Worm (Caenorhabditis elegans) whole organism, early embryonic: ENCODE data around the gene orc-2.
"Not testable (repeated sequence)": the region's sequence is repeated elsewhere in the genome, so short reads cannot be mapped to it uniquely, and the experiment has no call there.

ENCODE experiments used
- B0310.2 ChIP-seq: sonication (generic microtip); optimal IDR thresholded peaks from 2 replicates; lab custom pipeline; 2016; ENCODE audit warnings: mild to moderate bottlenecking, missing genetic modification characterization, missing compliant biosample characterization
- F13C5.2 ChIP-seq: sonication (generic microtip); optimal IDR thresholded peaks from 2 replicates; lab custom pipeline; 2017; ENCODE audit warnings: mild to moderate bottlenecking, missing genetic modification characterization, inconsistent platforms, missing compliant biosample characterization
- aly-1 ChIP-seq: sonication (generic microtip); optimal IDR thresholded peaks from 2 replicates; lab custom pipeline; 2016; ENCODE audit warnings: missing genetic modification characterization, missing compliant biosample characterization
- ama-1 ChIP-seq: fragments of 150-350 bp; optimal IDR thresholded peaks from 2 replicates; lab custom pipeline; 2014
- ceh-13 ChIP-seq: fragments of 200-800 bp; sonication (Bioruptor generic); optimal IDR thresholded peaks from 2 replicates; lab custom pipeline; 2018; ENCODE audit warnings: mild to moderate bottlenecking, missing genetic modification characterization, missing compliant biosample characterization
- ceh-36 ChIP-seq: sonication (generic microtip); optimal IDR thresholded peaks from 2 replicates; lab custom pipeline; 2016; ENCODE audit warnings: missing genetic modification characterization, inconsistent platforms, missing compliant biosample characterization
- ets-7 ChIP-seq: sonication (generic microtip); optimal IDR thresholded peaks from 2 replicates; lab custom pipeline; 2016; ENCODE audit warnings: missing genotype, missing genetic modification characterization, missing compliant biosample characterization
- flt-1 ChIP-seq: fragments of 200-800 bp; sonication (Bioruptor generic); IDR thresholded peaks from 2 replicates; pipeline ENCODE4 v1.3.6; 2022; ENCODE audit warnings: missing genetic modification characterization, missing compliant biosample characterization
- hmbx-1 ChIP-seq: sonication (generic microtip); optimal IDR thresholded peaks from 2 replicates; lab custom pipeline; 2016; ENCODE audit warnings: mild to moderate bottlenecking, missing genetic modification characterization, missing compliant biosample characterization
- hmg-4 ChIP-seq: fragments of 200-800 bp; sonication (Bioruptor generic); optimal IDR thresholded peaks from 2 replicates; lab custom pipeline; 2018; ENCODE audit warnings: mild to moderate bottlenecking, missing genetic modification characterization, missing compliant biosample characterization
- hnd-1 ChIP-seq: sonication (generic microtip); optimal IDR thresholded peaks from 2 replicates; lab custom pipeline; 2016; ENCODE audit warnings: missing genetic modification characterization, missing compliant biosample characterization
- pes-1 ChIP-seq: fragments of 200-800 bp; sonication (Bioruptor generic); IDR thresholded peaks from 2 replicates; pipeline ENCODE4 v1.3.6; 2022; ENCODE audit warnings: missing genetic modification reagents, missing genetic modification characterization, missing compliant biosample characterization
- scrt-1 ChIP-seq: fragments of 200-800 bp; sonication (Bioruptor generic); IDR thresholded peaks from 2 replicates; pipeline ENCODE4 v1.3.6; 2022; ENCODE audit warnings: missing genetic modification characterization, missing compliant biosample characterization
- sea-1 ChIP-seq: fragments of 200-800 bp; sonication (Bioruptor generic); conservative IDR thresholded peaks from 2 replicates; pipeline ENCODE4 v1.3.6; 2022; ENCODE audit warnings: missing genetic modification characterization, missing compliant biosample characterization
- tbx-11 ChIP-seq: fragments of 200-800 bp; sonication (Bioruptor generic); IDR thresholded peaks from 2 replicates; pipeline ENCODE4 v1.3.6; 2022; ENCODE audit warnings: missing genetic modification characterization, missing compliant biosample characterization
- tbx-37 ChIP-seq: fragments of 200-800 bp; sonication (Bioruptor generic); conservative IDR thresholded peaks from 2 replicates; pipeline ENCODE4 v1.3.6; 2022; ENCODE audit warnings: missing genetic modification reagents, missing genetic modification characterization, missing compliant biosample characterization
- tra-4 ChIP-seq: sonication (generic microtip); optimal IDR thresholded peaks from 2 replicates; lab custom pipeline; 2017; ENCODE audit warnings: missing genetic modification characterization, missing compliant biosample characterization

The orc-2 gene

ce11 chrII:10915732-10916131 is 42.0 kb downstream of the orc-2 start, which contains the start of gene F44F4.9:
TSS of gene F44F4.9 (minus strand) at chrII:10915832.
- TF ChIP-seq ceh-13 = no peak
- no peak for TF ChIP-seq flt-1 (GFP tag; lab: Robert Waterston, UW)
- TF ChIP-seq tbx-37 (GFP tag; lab: Robert Waterston, UW) = no peak
- no peak for TF ChIP-seq ama-1
- TF ChIP-seq hmbx-1 (tag; lab: Kevin White, UChicago) = no peak
- TF ChIP-seq B0310.2 (tag; lab: Kevin White, UChicago) = no peak
- TF ChIP-seq sea-1 = no peak
- no peak for TF ChIP-seq ceh-36
- no peak for TF ChIP-seq hmg-4 (GFP tag; lab: Kevin White, UChicago)
- no peak for TF ChIP-seq scrt-1 (GFP tag; lab: Robert Waterston, UW)
- TF ChIP-seq tra-4 (tag; lab: Kevin White, UChicago) = no peak
- no peak for TF ChIP-seq tbx-11 (GFP tag; lab: Robert Waterston, UW)
- TF ChIP-seq F13C5.2 (tag; lab: Kevin White, UChicago) = no peak

ce11 chrII:10917174-10917573 is 43.4 kb downstream of the orc-2 start, which contains the start of gene F44F4.10:
TSS of gene F44F4.10 (minus strand) at chrII:10917274.
- TF ChIP-seq hmbx-1 (tag; lab: Kevin White, UChicago) = no peak
- no peak for TF ChIP-seq hmg-4 (GFP tag; lab: Kevin White, UChicago)
- TF ChIP-seq tbx-37 (GFP tag; lab: Robert Waterston, UW) = no peak
- TF ChIP-seq tbx-11 (GFP tag; lab: Robert Waterston, UW) = no peak
- no peak for TF ChIP-seq ets-7 (tag; lab: Kevin White, UChicago)
- TF ChIP-seq ceh-13 = no peak
- no peak for TF ChIP-seq aly-1
- no peak for TF ChIP-seq B0310.2 (tag; lab: Kevin White, UChicago)
- TF ChIP-seq F13C5.2 (tag; lab: Kevin White, UChicago) = no peak
- TF ChIP-seq ceh-36 = no peak
- no peak for TF ChIP-seq pes-1
- no peak for TF ChIP-seq ama-1
- no peak for TF ChIP-seq hnd-1
- no peak for TF ChIP-seq tra-4 (tag; lab: Kevin White, UChicago)
- no peak for TF ChIP-seq scrt-1 (GFP tag; lab: Robert Waterston, UW)

ce11 chrII:10918293-10918756 is 44.6 kb downstream of the orc-2 start, which contains the start of gene tba-4:
TSS of gene tba-4 (plus strand) at chrII:10918706.
- no peak for TF ChIP-seq ets-7 (tag; lab: Kevin White, UChicago)
- no peak for TF ChIP-seq hmg-4 (GFP tag; lab: Kevin White, UChicago)
- no peak for TF ChIP-seq B0310.2 (tag; lab: Kevin White, UChicago)
- no peak for TF ChIP-seq ama-1
- TF ChIP-seq tbx-11 (GFP tag; lab: Robert Waterston, UW) = no peak
- TF ChIP-seq scrt-1 (GFP tag; lab: Robert Waterston, UW) = no peak
- TF ChIP-seq pes-1 = no peak
- TF ChIP-seq sea-1 = no peak
- no peak for TF ChIP-seq hmbx-1 (tag; lab: Kevin White, UChicago)
- no peak for TF ChIP-seq ceh-13
- no peak for TF ChIP-seq F13C5.2 (tag; lab: Kevin White, UChicago)
- TF ChIP-seq flt-1 (GFP tag; lab: Robert Waterston, UW) = no peak
- no peak for TF ChIP-seq tbx-37 (GFP tag; lab: Robert Waterston, UW)
- TF ChIP-seq tra-4 (tag; lab: Kevin White, UChicago) = no peak
- TF ChIP-seq ceh-36 = no peak
- TF ChIP-seq aly-1 = no peak

- not testable (repeated sequence) for TF ChIP-seq F13C5.2 (tag; lab: Kevin White, UChicago); ama-1; B0310.2 (tag; lab: Kevin White, UChicago)
These were observed 49.1 kb downstream of the orc-2 start, which contains the start of gene Y19D2B.1 for ce11 chrII:10922874-10923273. TSS of gene Y19D2B.1 (minus strand) at chrII:10922974.

DNA sequence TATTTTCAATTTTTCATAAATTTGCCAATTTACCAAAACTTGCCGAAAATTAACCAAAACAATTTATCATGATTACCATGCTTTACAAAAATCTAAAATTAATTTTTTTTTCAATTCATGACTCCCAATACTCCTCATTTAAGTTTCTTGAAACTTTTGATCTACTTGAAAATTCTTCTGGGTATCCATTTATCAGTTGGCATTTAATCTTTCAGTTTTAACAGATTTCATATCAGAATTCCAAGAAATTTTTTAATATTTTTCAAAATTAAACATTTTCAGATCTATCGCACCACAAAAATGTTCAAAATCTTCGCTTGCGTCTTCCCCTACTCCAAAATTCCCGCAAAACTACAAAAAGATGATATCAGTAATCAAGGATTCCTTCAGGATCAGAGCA is 50.2 kb downstream of the orc-2 start, which contains the start of gene Y19D2B.2:
Y19D2B.2 (plus strand) TSS at position 301 of the 400 bp plus-strand sequence.
- TF ChIP-seq flt-1 (GFP tag; lab: Robert Waterston, UW) (no peak), sea-1 (no peak), tbx-11 (GFP tag; lab: Robert Waterston, UW) (no peak), F13C5.2 (tag; lab: Kevin White, UChicago) (no peak), ceh-36 (no peak), B0310.2 (tag; lab: Kevin White, UChicago) (no peak), ama-1 (no peak), pes-1 (no peak), hmg-4 (GFP tag; lab: Kevin White, UChicago) (no peak), ceh-13 (no peak), tbx-37 (GFP tag; lab: Robert Waterston, UW) (no peak), hnd-1 (no peak), ets-7 (tag; lab: Kevin White, UChicago) (no peak), hmbx-1 (tag; lab: Kevin White, UChicago) (no peak), aly-1 (no peak), scrt-1 (GFP tag; lab: Robert Waterston, UW) (no peak), tra-4 (tag; lab: Kevin White, UChicago) (no peak)

DNA sequence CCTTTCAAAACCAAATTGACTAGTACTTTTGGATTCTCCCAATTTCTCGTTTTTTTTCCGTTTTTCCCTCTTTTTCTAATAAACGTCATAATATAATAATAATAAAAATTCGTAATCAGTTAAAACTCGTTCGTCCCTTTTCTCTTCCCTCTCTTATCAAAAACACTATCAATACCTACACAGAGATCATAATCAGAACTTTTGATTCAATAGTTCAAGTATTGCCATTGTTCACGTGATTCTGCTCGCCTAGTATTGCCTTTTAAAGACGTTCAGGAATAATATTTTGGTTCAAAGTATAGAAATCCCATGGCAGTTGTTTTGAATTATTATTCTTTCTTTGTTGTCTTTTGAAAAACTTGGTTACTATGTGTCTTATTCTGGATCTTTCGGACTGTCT is 50.9 kb downstream of the orc-2 start:
- no peak for TF ChIP-seq tra-4 (tag; lab: Kevin White, UChicago)
- TF ChIP-seq ama-1 = no peak
- no peak for TF ChIP-seq B0310.2 (tag; lab: Kevin White, UChicago)
- TF ChIP-seq ceh-13 = no peak
- no peak for TF ChIP-seq ets-7 (tag; lab: Kevin White, UChicago)
- TF ChIP-seq scrt-1 (GFP tag; lab: Robert Waterston, UW) = no peak
- no peak for TF ChIP-seq aly-1
- TF ChIP-seq hmbx-1 (tag; lab: Kevin White, UChicago) = no peak
- no peak for TF ChIP-seq hnd-1
- no peak for TF ChIP-seq hmg-4 (GFP tag; lab: Kevin White, UChicago)
- no peak for TF ChIP-seq F13C5.2 (tag; lab: Kevin White, UChicago)
- TF ChIP-seq sea-1 = no peak

ce11 chrII:10925804-10926570 is 52.3 kb downstream of the orc-2 start, which contains the start of gene metr-1:
TSS of gene metr-1 (plus strand) at chrII:10926561.
- TF ChIP-seq hmbx-1 (tag; lab: Kevin White, UChicago) (no peak), aly-1 (no peak), hmg-4 (GFP tag; lab: Kevin White, UChicago) (no peak), tbx-11 (GFP tag; lab: Robert Waterston, UW) (no peak), pes-1 (no peak), hnd-1 (no peak), ets-7 (tag; lab: Kevin White, UChicago) (no peak), F13C5.2 (tag; lab: Kevin White, UChicago) (no peak), ceh-36 (no peak), sea-1 (no peak), scrt-1 (GFP tag; lab: Robert Waterston, UW) (no peak), tra-4 (tag; lab: Kevin White, UChicago) (no peak), flt-1 (GFP tag; lab: Robert Waterston, UW) (no peak), ceh-13 (no peak), ama-1 (no peak), tbx-37 (GFP tag; lab: Robert Waterston, UW) (no peak), B0310.2 (tag; lab: Kevin White, UChicago) (no peak)
